Fruit fly (Drosophila melanogaster) whole organism, embryonic: ENCODE data around the gene CG43163.

Experiments
- CG10979 ChIP-seq: fragments of 200-800 bp; sonication (Bioruptor generic); optimal IDR thresholded peaks from 2 replicates; lab custom pipeline; 2018; ENCODE audit warnings: missing biosample characterization, mild to moderate bottlenecking, missing genetic modification characterization, moderate library complexity
- CG11723 ChIP-seq: fragments of 200-800 bp; sonication (Bioruptor generic); optimal IDR thresholded peaks from 2 replicates; lab custom pipeline; 2017; ENCODE audit warnings: missing biosample characterization, mild to moderate bottlenecking, missing genetic modification characterization
- CG1647 ChIP-seq: fragments of 200-800 bp; sonication (Bioruptor generic); optimal IDR thresholded peaks from 3 replicates; lab custom pipeline; 2016; ENCODE audit warnings: missing biosample characterization, missing genetic modification characterization
- CG17359 ChIP-seq: fragments of 200-800 bp; sonication (Bioruptor generic); optimal IDR thresholded peaks from 3 replicates; lab custom pipeline; 2018; ENCODE audit warnings: missing biosample characterization, mild to moderate bottlenecking, missing genetic modification characterization, moderate library complexity
- CG17385 ChIP-seq: fragments of 200-800 bp; sonication (Bioruptor generic); optimal IDR thresholded peaks from 3 replicates; lab custom pipeline; 2018; ENCODE audit warnings: missing biosample characterization, mild to moderate bottlenecking, missing genetic modification characterization
- CG18262 ChIP-seq: fragments of 200-800 bp; optimal IDR thresholded peaks from 3 replicates; lab custom pipeline; 2019; ENCODE audit warnings: missing biosample characterization, mild to moderate bottlenecking, missing genetic modification characterization, moderate library complexity
- CG2199 ChIP-seq: fragments of 200-800 bp; sonication (Bioruptor generic); IDR thresholded peaks from 3 replicates; pipeline ENCODE4 v1.3.6; 2022; ENCODE audit warnings: missing biosample characterization, missing genetic modification characterization
- CG31224 ChIP-seq: fragments of 200-800 bp; sonication (Bioruptor generic); IDR thresholded peaks from 2 replicates; pipeline ENCODE4 v1.3.6; 2022; ENCODE audit warnings: missing biosample characterization, missing genetic modification characterization
- CG6272 ChIP-seq: fragments of 200-800 bp; sonication (Bioruptor generic); IDR thresholded peaks from 2 replicates; pipeline ENCODE4 v1.3.6; 2022; ENCODE audit warnings: missing biosample characterization, missing genetic modification characterization
- CG6854 ChIP-seq: fragments of 200-800 bp; sonication (Bioruptor generic); optimal IDR thresholded peaks from 3 replicates; lab custom pipeline; 2017; ENCODE audit warnings: missing biosample characterization, mild to moderate bottlenecking, missing genetic modification characterization
- CG7556 ChIP-seq: fragments of 200-800 bp; sonication (Bioruptor generic); optimal IDR thresholded peaks from 2 replicates; lab custom pipeline; 2017; ENCODE audit warnings: missing biosample characterization, mild to moderate bottlenecking, missing genetic modification characterization
- CHES-1-like ChIP-seq: fragments of 200-800 bp; sonication (Bioruptor generic); optimal IDR thresholded peaks from 2 replicates; lab custom pipeline; 2016; ENCODE audit warnings: missing biosample characterization, missing genetic modification characterization
- CoRest ChIP-seq: fragments of 200-800 bp; sonication (Bioruptor generic); optimal IDR thresholded peaks from 3 replicates; lab custom pipeline; 2018; ENCODE audit warnings: missing biosample characterization, mild to moderate bottlenecking, missing genetic modification characterization, moderate library complexity
- ERR ChIP-seq: fragments of 200-800 bp; sonication (Bioruptor generic); optimal IDR thresholded peaks from 2 replicates; lab custom pipeline; 2016; ENCODE audit warnings: missing biosample characterization, missing genetic modification characterization
- Fer2 ChIP-seq: fragments of 200-800 bp; sonication (Bioruptor generic); optimal IDR thresholded peaks from 2 replicates; lab custom pipeline; 2018; ENCODE audit warnings: missing biosample characterization, mild to moderate bottlenecking, missing genetic modification characterization, moderate library complexity
- Lpt ChIP-seq: fragments of >200 bp; optimal IDR thresholded peaks from 2 replicates; lab custom pipeline; 2018; ENCODE audit warnings: missing biosample characterization, missing genetic modification characterization
- MBD-R2 ChIP-seq: fragments of 200-800 bp; sonication (Bioruptor generic); IDR thresholded peaks from 2 replicates; pipeline ENCODE4 v1.3.6; 2022; ENCODE audit warnings: missing biosample characterization, missing genetic modification characterization
- MESR4 ChIP-seq: fragments of 200-800 bp; sonication (Bioruptor generic); optimal IDR thresholded peaks from 2 replicates; lab custom pipeline; 2018; ENCODE audit warnings: missing biosample characterization, mild to moderate bottlenecking, missing genetic modification characterization, moderate library complexity
- Max ChIP-seq: fragments of 200-800 bp; sonication (Bioruptor generic); optimal IDR thresholded peaks from 2 replicates; lab custom pipeline; 2016; ENCODE audit warnings: missing biosample characterization, mild to moderate bottlenecking, missing genetic modification characterization
- Myb ChIP-seq: fragments of 200-800 bp; sonication (Bioruptor generic); optimal IDR thresholded peaks from 2 replicates; lab custom pipeline; 2016; ENCODE audit warnings: missing biosample characterization, missing genetic modification characterization
- Opbp ChIP-seq: fragments of 200-800 bp; sonication (Bioruptor generic); IDR thresholded peaks from 3 replicates; pipeline ENCODE4 v1.3.6; 2022; ENCODE audit warnings: missing biosample characterization, missing genetic modification characterization; ENCODE audit not compliant: partially characterized antibody
- Ssrp ChIP-seq: fragments of 200-800 bp; sonication (Bioruptor generic); optimal IDR thresholded peaks from 2 replicates; lab custom pipeline; 2018; ENCODE audit warnings: missing biosample characterization, mild to moderate bottlenecking, missing genetic modification characterization, moderate library complexity
- TFAM ChIP-seq: fragments of 200-800 bp; sonication (Bioruptor generic); optimal IDR thresholded peaks from 2 replicates; lab custom pipeline; 2017; ENCODE audit warnings: missing biosample characterization, missing genetic modification characterization, inconsistent platforms
- al ChIP-seq: fragments of 200-800 bp; sonication (Bioruptor generic); IDR thresholded peaks from 2 replicates; pipeline ENCODE4 v1.3.6; 2022; ENCODE audit warnings: missing biosample characterization, missing genetic modification characterization
- az2 ChIP-seq: fragments of 200-800 bp; sonication (Bioruptor generic); optimal IDR thresholded peaks from 3 replicates; lab custom pipeline; 2016; ENCODE audit warnings: missing biosample characterization, missing genetic modification characterization
- caup ChIP-seq: fragments of 200-800 bp; sonication (Bioruptor generic); optimal IDR thresholded peaks from 3 replicates; lab custom pipeline; 2017; ENCODE audit warnings: missing biosample characterization, mild to moderate bottlenecking, missing genetic modification characterization, moderate library complexity; ENCODE audit not compliant: severe bottlenecking
- chn ChIP-seq: fragments of 200-800 bp; sonication (Bioruptor generic); optimal IDR thresholded peaks from 2 replicates; lab custom pipeline; 2016; ENCODE audit warnings: missing biosample characterization, missing genetic modification characterization
- dati ChIP-seq: fragments of 200-800 bp; sonication (Bioruptor generic); IDR thresholded peaks from 2 replicates; pipeline ENCODE4 v1.3.6; 2022; ENCODE audit warnings: missing biosample characterization, missing genetic modification characterization
- fd64A ChIP-seq: fragments of 200-800 bp; sonication (Bioruptor generic); optimal IDR thresholded peaks from 3 replicates; lab custom pipeline; 2018; ENCODE audit warnings: missing biosample characterization, mild to moderate bottlenecking, missing genetic modification characterization
- fru ChIP-seq: fragments of >200 bp; optimal IDR thresholded peaks from 2 replicates; lab custom pipeline; 2017
- gt ChIP-seq: fragments of 200-800 bp; sonication (Bioruptor generic); IDR thresholded peaks from 2 replicates; pipeline ENCODE4 v1.3.6; 2022; ENCODE audit warnings: missing biosample characterization, missing genetic modification characterization
- jing ChIP-seq: fragments of 200-800 bp; sonication (Bioruptor generic); optimal IDR thresholded peaks from 2 replicates; lab custom pipeline; 2018; ENCODE audit warnings: missing biosample characterization, mild to moderate bottlenecking, missing genetic modification characterization
- kni ChIP-seq: fragments of 200-800 bp; sonication (Bioruptor generic); optimal IDR thresholded peaks from 3 replicates; lab custom pipeline; 2017; ENCODE audit warnings: mild to moderate bottlenecking, missing biosample characterization, missing genetic modification reagents, missing genetic modification characterization
- odd ChIP-seq: fragments of 200-800 bp; sonication (Bioruptor generic); optimal IDR thresholded peaks from 2 replicates; lab custom pipeline; 2017; ENCODE audit warnings: missing biosample characterization, mild to moderate bottlenecking, missing genetic modification characterization
- pan ChIP-seq, 4 experiments: fragments of >200 bp in 3 of 4; fragments of 200-800 bp in 1 of 4; sonication (Bioruptor generic) in 1 of 4; optimal IDR thresholded peaks in 3 of 4; IDR thresholded peaks in 1 of 4; 2 replicates each; pipeline versions ENCODE4 v1.3.6 to Lab custom; 2017 to 2022; ENCODE audit warnings: missing biosample characterization in 2 of 4, missing genetic modification characterization in 2 of 4, mixed read lengths in 1 of 4
- rib ChIP-seq: fragments of 200-800 bp; sonication (Bioruptor generic); IDR thresholded peaks from 2 replicates; pipeline ENCODE4 v1.3.6; 2022; ENCODE audit warnings: missing biosample characterization, missing genetic modification characterization
- sc ChIP-seq, 3 experiments: fragments of >200 bp in 2 of 3; fragments of 200-800 bp in 1 of 3; sonication (Bioruptor generic) in 1 of 3; optimal IDR thresholded peaks; 2 replicates in 2 of 3; 3 replicates in 1 of 3; lab custom pipeline; 2017; ENCODE audit warnings: mild to moderate bottlenecking in 1 of 3, missing biosample characterization in 1 of 3, missing genetic modification characterization in 1 of 3, missing genetic modification reagents in 1 of 3
- yki ChIP-seq: fragments of >200 bp; optimal IDR thresholded peaks from 3 replicates; lab custom pipeline; 2018

CG43163 gene

DNA sequence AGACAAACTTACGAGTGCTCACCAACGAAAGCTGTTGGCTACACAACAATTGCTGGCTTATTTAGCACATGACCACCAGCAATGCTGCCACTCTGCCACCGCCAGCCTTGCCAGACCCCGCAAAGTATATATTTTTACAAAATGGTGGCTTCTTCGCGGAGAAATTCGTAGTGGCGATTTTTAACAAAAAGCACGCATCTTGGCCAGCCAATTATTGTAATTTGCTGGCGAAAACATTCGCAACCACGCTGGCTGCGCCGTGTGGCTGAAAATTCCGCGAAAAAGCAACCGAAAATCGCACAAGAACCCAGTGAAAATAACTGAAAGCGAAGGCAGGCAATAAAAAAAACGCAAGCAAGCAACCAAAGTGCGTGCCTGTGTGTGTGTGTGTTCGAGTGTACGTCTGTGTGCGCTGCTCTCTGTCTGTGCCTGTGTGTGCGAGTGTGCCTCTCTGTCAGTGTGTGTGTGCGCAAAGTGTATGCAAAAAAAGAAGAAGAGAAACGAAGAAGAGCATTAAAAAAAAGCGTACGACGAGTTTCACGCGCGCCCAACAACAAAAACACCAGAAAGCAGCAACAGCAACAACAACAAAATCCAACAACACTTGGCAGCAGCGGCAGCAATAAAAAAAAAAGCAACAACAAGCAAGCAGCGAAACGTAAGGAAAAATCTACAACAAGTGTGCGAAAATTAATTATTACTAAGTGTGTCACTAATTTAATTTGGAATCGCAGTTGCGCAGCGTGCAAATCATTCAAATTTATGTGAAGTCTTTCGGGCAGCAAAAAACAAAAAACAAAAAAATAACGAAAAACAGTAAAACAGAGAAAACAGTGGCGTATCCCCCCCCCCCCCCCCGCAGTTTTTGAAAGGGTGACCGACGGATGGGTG is 56.9 kb downstream of the CG43163 start, which contains the start of gene Gug (continued):
- no peak for TF ChIP-seq fru (lab: Kevin White, UChicago)
- TF ChIP-seq dati: 0 out of 2 replicates have a peak, but pooled peaks have one; percentile 25
- TF ChIP-seq CG6272: no peak
- TF ChIP-seq ERR (GFP tag; lab: Kevin White, UChicago): peak; percentile 38
- no peak for TF ChIP-seq CoRest (tag; lab: Kevin White, UChicago)
- TF ChIP-seq CG6854 (GFP tag; lab: Kevin White, UChicago): peak; percentile 3
- no peak; the same call in 2 of the 3 replicates for TF ChIP-seq Opbp
- TF ChIP-seq kni: peak; percentile 15
- TF ChIP-seq MBD-R2 (GFP tag; lab: Robert Waterston, UW): peak; percentile 16
- TF ChIP-seq chn (GFP tag; lab: Kevin White, UChicago): no peak
- no peak for TF ChIP-seq Lpt (GFP tag; lab: Kevin White, UChicago)
- no peak for TF ChIP-seq fd64A (GFP tag; lab: Kevin White, UChicago)
- TF ChIP-seq TFAM (GFP tag; lab: Kevin White, UChicago): no peak
- no peak for TF ChIP-seq CHES-1-like
- TF ChIP-seq Fer2 (tag; lab: Kevin White, UChicago): no peak
- TF ChIP-seq CG11723 (GFP tag; lab: Kevin White, UChicago): no peak
- TF ChIP-seq Myb (GFP tag; lab: Kevin White, UChicago): no peak
- TF ChIP-seq MESR4 (GFP tag; lab: Kevin White, UChicago): peak; percentile 97
- no peak for TF ChIP-seq Ssrp (tag; lab: Kevin White, UChicago)
- TF ChIP-seq al (GFP tag; lab: Robert Waterston, UW): no peak
- no peak for TF ChIP-seq gt (GFP tag; lab: Robert Waterston, UW)
- TF ChIP-seq CG7556 (GFP tag; lab: Kevin White, UChicago): no peak
- no peak for TF ChIP-seq yki
- no peak for TF ChIP-seq sc (optimal IDR thresholded peaks at IDR 0.05; lab: Kevin White, UChicago)
- TF ChIP-seq sc (GFP tag; optimal IDR thresholded peaks at IDR 0.05; lab: Kevin White, UChicago): no peak
- TF ChIP-seq jing (GFP tag; lab: Kevin White, UChicago): no peak
- no peak for TF ChIP-seq CG31224 (GFP tag; lab: Robert Waterston, UW)
- peak; percentile 20 for TF ChIP-seq CG18262
- TF ChIP-seq rib: no peak
- TF ChIP-seq CG17359 (tag; lab: Kevin White, UChicago): no peak
- no peak for TF ChIP-seq Max (GFP tag; lab: Kevin White, UChicago)
- TF ChIP-seq CG10979 (tag; lab: Kevin White, UChicago): no peak
- TF ChIP-seq az2 (GFP tag; lab: Kevin White, UChicago): no peak
- TF ChIP-seq odd (GFP tag; lab: Kevin White, UChicago): no peak
- TF ChIP-seq CG1647 (GFP tag; lab: Kevin White, UChicago): peak; percentile 38
- TF ChIP-seq CG2199 (GFP tag; lab: Robert Waterston, UW): 0 out of 3 replicates have a peak, but pooled peaks have one; percentile 19
- TF ChIP-seq CG17385 (GFP tag; lab: Kevin White, UChicago): peak; percentile 96
- TF ChIP-seq caup (GFP tag; lab: Kevin White, UChicago): no peak
- TF ChIP-seq pan (optimal IDR thresholded peaks at IDR 0.05; lab: Kevin White, UChicago): no peak
- TF ChIP-seq pan (GFP tag; optimal IDR thresholded peaks at IDR 0.05 in 1 of 2, IDR thresholded peaks at IDR 0.05 in 1 of 2): no peak
